Worm (Caenorhabditis elegans) whole organism, L1 larva: ENCODE results near the gene pri-1.

Experiments used
- C04F5.9 ChIP-seq: sonication (generic microtip); optimal IDR thresholded peaks from 2 replicates; lab custom pipeline; 2016; ENCODE audit warnings: missing genetic modification characterization, missing compliant biosample characterization
- C34B4.2 ChIP-seq: sonication (generic microtip); optimal IDR thresholded peaks from 2 replicates; lab custom pipeline; 2017; ENCODE audit warnings: mild to moderate bottlenecking, missing genetic modification characterization, missing compliant biosample characterization
- Y116A8C.19 ChIP-seq: sonication (generic microtip); optimal IDR thresholded peaks from 2 replicates; lab custom pipeline; 2016; ENCODE audit warnings: missing compliant biosample characterization, missing genetic modification characterization, borderline replicate concordance
- ama-1 ChIP-seq: fragments of 150-350 bp; optimal IDR thresholded peaks from 2 replicates; lab custom pipeline; 2014
- blmp-1 ChIP-seq: fragments of 150-350 bp; optimal IDR thresholded peaks from 2 replicates; lab custom pipeline; 2014; ENCODE audit warnings: missing biosample characterization, missing genetic modification characterization
- ceh-63 ChIP-seq: fragments of 200-800 bp; sonication (Bioruptor generic); optimal IDR thresholded peaks from 2 replicates; lab custom pipeline; 2018; ENCODE audit warnings: mild to moderate bottlenecking, missing genetic modification characterization, missing compliant biosample characterization
- ceh-8 ChIP-seq: fragments of 200-800 bp; sonication (Bioruptor generic); optimal IDR thresholded peaks from 2 replicates; lab custom pipeline; 2018; ENCODE audit warnings: mild to moderate bottlenecking, missing genetic modification characterization, moderate library complexity, missing compliant biosample characterization
- ceh-82 ChIP-seq, 3 experiments: fragments of 150-350 bp in 1 of 3; sonication (generic microtip) in 2 of 3; optimal IDR thresholded peaks; 2 replicates each; lab custom pipeline; 2014 to 2017; ENCODE audit warnings: missing biosample characterization in 3 of 3, missing genetic modification characterization in 3 of 3
- ceh-88 ChIP-seq: fragments of 200-800 bp; sonication (Bioruptor generic); IDR thresholded peaks from 2 replicates; pipeline ENCODE4 v1.3.6; 2022; ENCODE audit warnings: missing genetic modification characterization, missing compliant biosample characterization
- ceh-90 ChIP-seq: sonication (generic microtip); optimal IDR thresholded peaks from 2 replicates; lab custom pipeline; 2016; ENCODE audit warnings: missing genetic modification characterization, missing compliant biosample characterization
- efl-1 ChIP-seq, 4 experiments: fragments of 150-350 bp; optimal IDR thresholded peaks in 3 of 4; peaks in 1 of 4; 1 replicate in 1 of 4; 2 replicates in 3 of 4; lab custom pipeline; 2014; ENCODE audit warnings: missing biosample characterization in 2 of 4, missing genetic modification characterization in 2 of 4, missing genetic modification reagents in 2 of 4
- egl-27 ChIP-seq, 2 experiments: fragments of 150-350 bp in 1 of 2; sonication (generic microtip); optimal IDR thresholded peaks; 3 replicates each; lab custom pipeline; 2017 to 2018; ENCODE audit warnings: missing biosample characterization in 2 of 2, missing genetic modification characterization in 2 of 2, missing genetic modification reagents in 2 of 2
- fkh-8 ChIP-seq: sonication (generic microtip); optimal IDR thresholded peaks from 2 replicates; lab custom pipeline; 2016; ENCODE audit warnings: mild to moderate bottlenecking, missing genetic modification characterization, missing compliant biosample characterization
- hpl-2 ChIP-seq: fragments of 150-350 bp; optimal IDR thresholded peaks from 2 replicates; lab custom pipeline; 2014; ENCODE audit warnings: missing biosample characterization, missing genetic modification reagents, missing genetic modification characterization
- isw-1 ChIP-seq: fragments of 200-800 bp; sonication (Bioruptor generic); IDR thresholded peaks from 2 replicates; pipeline ENCODE4 v1.3.6; 2022; ENCODE audit warnings: missing genetic modification characterization, missing compliant biosample characterization
- jun-1 ChIP-seq: fragments of 150-350 bp; optimal IDR thresholded peaks from 2 replicates; lab custom pipeline; 2014; ENCODE audit warnings: missing biosample characterization, missing genetic modification reagents, missing genetic modification characterization
- lin-35 ChIP-seq, 2 experiments: fragments of 150-350 bp; optimal IDR thresholded peaks; 2 replicates each; lab custom pipeline; 2014; ENCODE audit warnings: missing biosample characterization in 2 of 2, missing genetic modification characterization in 2 of 2, missing genetic modification reagents in 2 of 2
- mab-9 ChIP-seq: fragments of 200-800 bp; sonication (Bioruptor generic); IDR thresholded peaks from 2 replicates; pipeline ENCODE4 v1.3.6; 2022; ENCODE audit warnings: missing genetic modification reagents, missing genetic modification characterization, missing compliant biosample characterization
- mdl-1 ChIP-seq, 2 experiments: fragments of 150-350 bp; optimal IDR thresholded peaks; 2 replicates each; lab custom pipeline; 2014 to 2017; ENCODE audit warnings: missing biosample characterization in 2 of 2, missing genetic modification characterization in 2 of 2, inconsistent platforms in 1 of 2
- mef-2 ChIP-seq: fragments of 150-350 bp; optimal IDR thresholded peaks from 2 replicates; lab custom pipeline; 2014; ENCODE audit warnings: missing biosample characterization, missing genetic modification characterization
- mep-1 ChIP-seq: fragments of 150-350 bp; optimal IDR thresholded peaks from 2 replicates; lab custom pipeline; 2014; ENCODE audit warnings: missing biosample characterization, missing genetic modification characterization
- nhr-11 ChIP-seq: fragments of 150-350 bp; optimal IDR thresholded peaks from 2 replicates; lab custom pipeline; 2014; ENCODE audit warnings: missing biosample characterization, missing genetic modification characterization
- nhr-12 ChIP-seq: sonication (generic microtip); optimal IDR thresholded peaks from 2 replicates; lab custom pipeline; 2017; ENCODE audit warnings: missing biosample characterization, missing genetic modification characterization
- nhr-19 ChIP-seq: fragments of 200-800 bp; sonication (Bioruptor generic); conservative IDR thresholded peaks from 2 replicates; pipeline ENCODE4 v1.3.6; 2022; ENCODE audit warnings: missing genetic modification characterization, missing compliant biosample characterization
- nhr-20 ChIP-seq: sonication (generic microtip); optimal IDR thresholded peaks from 2 replicates; lab custom pipeline; 2016; ENCODE audit warnings: mild to moderate bottlenecking, missing genetic modification characterization, missing compliant biosample characterization
- nhr-237 ChIP-seq: fragments of 150-350 bp; optimal IDR thresholded peaks from 2 replicates; lab custom pipeline; 2014; ENCODE audit warnings: missing biosample characterization, missing genetic modification characterization
- nhr-28 ChIP-seq: fragments of 150-350 bp; optimal IDR thresholded peaks from 2 replicates; lab custom pipeline; 2014; ENCODE audit warnings: missing biosample characterization, missing genetic modification characterization
- nhr-47 ChIP-seq: sonication (generic microtip); optimal IDR thresholded peaks from 2 replicates; lab custom pipeline; 2016; ENCODE audit warnings: mild to moderate bottlenecking, missing genetic modification characterization, moderate library complexity, missing compliant biosample characterization
- nhr-76 ChIP-seq: sonication (generic microtip); optimal IDR thresholded peaks from 2 replicates; lab custom pipeline; 2017; ENCODE audit warnings: missing biosample characterization, missing genetic modification characterization
- nhr-84 ChIP-seq: sonication (generic microtip); optimal IDR thresholded peaks from 2 replicates; lab custom pipeline; 2017; ENCODE audit warnings: missing biosample characterization, missing genetic modification characterization
- nhr-85 ChIP-seq: sonication (generic microtip); peaks from one replicate; lab custom pipeline; 2016; ENCODE audit warnings: missing genetic modification characterization, inconsistent platforms, missing compliant biosample characterization
- nhr-90 ChIP-seq: sonication (generic microtip); optimal IDR thresholded peaks from 2 replicates; lab custom pipeline; 2016; ENCODE audit warnings: mild to moderate bottlenecking, missing genetic modification characterization, missing compliant biosample characterization; ENCODE audit not compliant: poor library complexity
- pag-3 ChIP-seq: sonication (generic microtip); optimal IDR thresholded peaks from 2 replicates; lab custom pipeline; 2017; ENCODE audit warnings: missing genetic modification characterization, mild to moderate bottlenecking, missing compliant biosample characterization, antibody characterized with exemption, borderline replicate concordance; ENCODE audit not compliant: insufficient read depth
- pqm-1 ChIP-seq: sonication (generic microtip); optimal IDR thresholded peaks from 3 replicates; lab custom pipeline; 2017; ENCODE audit warnings: missing biosample characterization, missing genetic modification characterization
- skn-1 ChIP-seq: fragments of 150-350 bp; optimal IDR thresholded peaks from 2 replicates; lab custom pipeline; 2014; ENCODE audit warnings: missing biosample characterization, missing genetic modification characterization
- snpc-4 ChIP-seq: fragments of 150-350 bp; optimal IDR thresholded peaks from 2 replicates; lab custom pipeline; 2014; ENCODE audit warnings: missing biosample characterization, missing genetic modification characterization
- snu-23 ChIP-seq: sonication (generic microtip); optimal IDR thresholded peaks from 2 replicates; lab custom pipeline; 2016; ENCODE audit warnings: missing genetic modification characterization, missing compliant biosample characterization
- sptf-1 ChIP-seq: fragments of 150-350 bp; optimal IDR thresholded peaks from 2 replicates; lab custom pipeline; 2014; ENCODE audit warnings: missing biosample characterization, missing genetic modification characterization
- tbx-2 ChIP-seq: sonication (generic microtip); optimal IDR thresholded peaks from 2 replicates; lab custom pipeline; 2016; ENCODE audit warnings: missing genetic modification characterization, missing compliant biosample characterization
- tlp-1 ChIP-seq: fragments of 150-350 bp; optimal IDR thresholded peaks from 2 replicates; lab custom pipeline; 2014; ENCODE audit warnings: missing biosample characterization, missing genetic modification characterization
- unc-130 ChIP-seq: fragments of 150-350 bp; optimal IDR thresholded peaks from 2 replicates; lab custom pipeline; 2017; ENCODE audit warnings: missing biosample characterization, missing genetic modification characterization, inconsistent platforms
- unc-30 ChIP-seq: sonication (generic microtip); optimal IDR thresholded peaks from 2 replicates; lab custom pipeline; 2017; ENCODE audit warnings: missing biosample characterization, missing genetic modification characterization
- unc-62 ChIP-seq: fragments of 150-350 bp; optimal IDR thresholded peaks from 2 replicates; lab custom pipeline; 2014; ENCODE audit warnings: missing biosample characterization, missing genetic modification reagents, missing genetic modification characterization
- unc-86 ChIP-seq: sonication (generic microtip); optimal IDR thresholded peaks from 2 replicates; lab custom pipeline; 2016; ENCODE audit warnings: missing genetic modification characterization, missing compliant biosample characterization
- vab-15 ChIP-seq: sonication (generic microtip); optimal IDR thresholded peaks from 2 replicates; lab custom pipeline; 2017; ENCODE audit warnings: missing genotype, mild to moderate bottlenecking, missing genetic modification characterization, missing compliant biosample characterization
- zag-1 ChIP-seq: fragments of 150-350 bp; optimal IDR thresholded peaks from 2 replicates; lab custom pipeline; 2014; ENCODE audit warnings: missing biosample characterization, missing genetic modification characterization
- zip-4 ChIP-seq: fragments of 200-800 bp; sonication (Bioruptor generic); optimal IDR thresholded peaks from 2 replicates; lab custom pipeline; 2018; ENCODE audit warnings: mild to moderate bottlenecking, missing genetic modification characterization, moderate library complexity, missing compliant biosample characterization
- ztf-11 ChIP-seq, 2 experiments: sonication (generic microtip); optimal IDR thresholded peaks; 2 replicates each; lab custom pipeline; 2016 to 2017; ENCODE audit warnings: missing genetic modification characterization in 2 of 2, missing biosample characterization in 1 of 2, missing compliant biosample characterization in 1 of 2
- ztf-4 ChIP-seq: fragments of 150-350 bp; optimal IDR thresholded peaks from 2 replicates; lab custom pipeline; 2014; ENCODE audit warnings: missing biosample characterization, missing genetic modification characterization

The pri-1 gene

ce11 chrIII:9620148-9620547, 6.1 kb upstream of the pri-1 start (continued):
- TF ChIP-seq nhr-76 (tag; lab: Kevin White, UChicago), result no peak
- TF ChIP-seq tlp-1 (tag; lab: Kevin White, UChicago), result no peak
- TF ChIP-seq ama-1 (lab: Kevin White, UChicago), result no peak
- TF ChIP-seq mdl-1 (tag; optimal IDR thresholded peaks at IDR 0.05; lab: Kevin White, UChicago), result peak in 1 of 2 experiments; percentile 46
- TF ChIP-seq snu-23 (GFP tag; lab: Kevin White, UChicago), result peak; percentile 69
- TF ChIP-seq ztf-4 (tag; lab: Kevin White, UChicago), result peak; percentile 19
- peak; percentile 31 for TF ChIP-seq mep-1
- TF ChIP-seq ceh-82 (tag; optimal IDR thresholded peaks at IDR 0.05; lab: Kevin White, UChicago), result no peak
- no peak for TF ChIP-seq C34B4.2
- no peak for TF ChIP-seq egl-27 (tag; optimal IDR thresholded peaks at IDR 0.05; lab: Kevin White, UChicago)
- TF ChIP-seq isw-1 (GFP tag; lab: Robert Waterston, UW), result no peak
- TF ChIP-seq nhr-12 (tag; lab: Kevin White, UChicago), result no peak
- peak; percentile 43 for TF ChIP-seq nhr-20 (tag; lab: Kevin White, UChicago)
- no peak for TF ChIP-seq unc-30 (tag; lab: Kevin White, UChicago)
- TF ChIP-seq mef-2 (tag; lab: Kevin White, UChicago), result no peak
- TF ChIP-seq Y116A8C.19 (tag; lab: Kevin White, UChicago), result no peak
- no peak for TF ChIP-seq ztf-11 (tag; optimal IDR thresholded peaks at IDR 0.05; lab: Kevin White, UChicago)
- TF ChIP-seq zip-4, result no peak
- peak; percentile 36 for TF ChIP-seq tbx-2 (tag; lab: Kevin White, UChicago)
- no peak for TF ChIP-seq nhr-28
- TF ChIP-seq nhr-84, result no peak
- peak; percentile 29; the same call in 1 of the 2 replicates for TF ChIP-seq mab-9 (GFP tag; lab: Robert Waterston, UW)
- TF ChIP-seq pag-3, result no peak
- TF ChIP-seq nhr-47 (tag; lab: Kevin White, UChicago), result peak; percentile 30
- no peak for TF ChIP-seq fkh-8
- no peak for TF ChIP-seq zag-1
- TF ChIP-seq ceh-63 (GFP tag; lab: Kevin White, UChicago), result no peak
- TF ChIP-seq ceh-88 (GFP tag; lab: Robert Waterston, UW), result no peak
- TF ChIP-seq unc-130 (tag; lab: Kevin White, UChicago), result peak; percentile 30
- TF ChIP-seq jun-1, result no peak
- TF ChIP-seq blmp-1 (tag; lab: Kevin White, UChicago), result peak; percentile 74

ce11 chrIII:9619079-9619761, 5.1 kb upstream of the pri-1 start, which contains the start of gene hlh-11:
hlh-11 (plus strand) TSS chrIII:9619711.
- TF ChIP-seq nhr-90 (tag; lab: Kevin White, UChicago) (peak; percentile 85), mdl-1 (tag; optimal IDR thresholded peaks at IDR 0.05; lab: Kevin White, UChicago) (peak; percentile 86 to 99), unc-62 (no peak), ceh-8 (GFP tag; lab: Kevin White, UChicago) (peak; percentile 47), nhr-237 (tag; lab: Kevin White, UChicago) (peak; percentile 39), ceh-90 (peak; percentile 0), nhr-11 (peak; percentile 79), nhr-85 (peak; percentile 97), tlp-1 (tag; lab: Kevin White, UChicago) (no peak), unc-130 (tag; lab: Kevin White, UChicago) (peak; percentile 58), hpl-2 (no peak), ceh-63 (GFP tag; lab: Kevin White, UChicago) (no peak), lin-35 (GFP tag; optimal IDR thresholded peaks at IDR 0.05; lab: Kevin White, UChicago) (peak; percentile 69 to 71), tbx-2 (tag; lab: Kevin White, UChicago) (peak; percentile 94), snpc-4 (tag; lab: Kevin White, UChicago) (peak; percentile 50), efl-1 (optimal IDR thresholded peaks at IDR 0.05; lab: Kevin White, UChicago) (peak; percentile 82 to 88), efl-1 (GFP tag; optimal IDR thresholded peaks at IDR 0.05 in 1 of 2; lab: Kevin White, UChicago) (peak; percentile 60 to 93), vab-15 (tag; lab: Kevin White, UChicago) (no peak), isw-1 (GFP tag; lab: Robert Waterston, UW) (peak; percentile 65), skn-1 (peak; percentile 71), unc-86 (tag; lab: Kevin White, UChicago) (peak; percentile 81), mef-2 (tag; lab: Kevin White, UChicago) (peak; percentile 59), sptf-1 (tag; lab: Kevin White, UChicago) (no peak), C04F5.9 (tag; lab: Kevin White, UChicago) (peak; percentile 25), egl-27 (tag; optimal IDR thresholded peaks at IDR 0.05; lab: Kevin White, UChicago) (peak; percentile 67 to 94), pqm-1 (peak; percentile 27), ceh-82 (tag; optimal IDR thresholded peaks at IDR 0.05; lab: Kevin White, UChicago) (peak; percentile 51 to 81 (median 70)), C34B4.2 (no peak), jun-1 (peak; percentile 88), nhr-19 (GFP tag; lab: Robert Waterston, UW) (peak; percentile 88), nhr-28 (no peak), mep-1 (peak; percentile 95), ztf-11 (tag; optimal IDR thresholded peaks at IDR 0.05; lab: Kevin White, UChicago) (peak in 1 of 2 experiments; percentile 68), nhr-47 (tag; lab: Kevin White, UChicago) (peak; percentile 93)
